Fruit fly (Drosophila melanogaster) whole organism, prepupa: ENCODE data around the gene sala.

Source experiments
- Blimp-1 ChIP-seq: fragments of 200-800 bp; sonication (Bioruptor generic); optimal IDR thresholded peaks from 3 replicates; lab custom pipeline; 2017; ENCODE audit warnings: missing biosample characterization, missing genetic modification characterization, mild to moderate bottlenecking, moderate library complexity, missing genetic modification reagents
- CG10669 ChIP-seq: fragments of 200-800 bp; sonication (Bioruptor generic); optimal IDR thresholded peaks from 3 replicates; lab custom pipeline; 2018; ENCODE audit warnings: missing biosample characterization, mild to moderate bottlenecking, missing genetic modification characterization, moderate library complexity
- CG11294 ChIP-seq: fragments of 200-800 bp; sonication (Bioruptor generic); IDR thresholded peaks from 2 replicates; pipeline ENCODE4 v1.3.6; 2022; ENCODE audit warnings: missing biosample characterization, missing genetic modification characterization
- CG11762 ChIP-seq: fragments of 200-800 bp; sonication (Bioruptor generic); optimal IDR thresholded peaks from 3 replicates; lab custom pipeline; 2016; ENCODE audit warnings: missing biosample characterization, missing genetic modification characterization; ENCODE audit not compliant: insufficient read depth
- CG11902 ChIP-seq: fragments of 200-800 bp; sonication (Bioruptor generic); optimal IDR thresholded peaks from 3 replicates; lab custom pipeline; 2016; ENCODE audit warnings: missing biosample characterization, missing genetic modification characterization
- CG15336 ChIP-seq: fragments of 200-800 bp; sonication (Bioruptor generic); IDR thresholded peaks from 2 replicates; pipeline ENCODE4 v1.3.6; 2022; ENCODE audit warnings: missing biosample characterization, missing genetic modification characterization
- CG1621 ChIP-seq: fragments of 200-800 bp; sonication (Bioruptor generic); optimal IDR thresholded peaks from 3 replicates; lab custom pipeline; 2018; ENCODE audit warnings: missing biosample characterization, mild to moderate bottlenecking, missing genetic modification characterization
- CG16779 ChIP-seq: fragments of 200-800 bp; sonication (Bioruptor generic); optimal IDR thresholded peaks from 3 replicates; lab custom pipeline; 2017; ENCODE audit warnings: missing biosample characterization, mild to moderate bottlenecking, missing genetic modification characterization
- CG3032 ChIP-seq: fragments of 200-800 bp; optimal IDR thresholded peaks from 2 replicates; lab custom pipeline; 2019; ENCODE audit warnings: missing biosample characterization, mild to moderate bottlenecking, missing genetic modification characterization, moderate library complexity
- CG31627 ChIP-seq: fragments of 200-800 bp; sonication (Bioruptor generic); optimal IDR thresholded peaks from 3 replicates; lab custom pipeline; 2016; ENCODE audit warnings: missing biosample characterization, missing genetic modification characterization
- CG32006 ChIP-seq: fragments of 200-800 bp; sonication (Bioruptor generic); optimal IDR thresholded peaks from 3 replicates; lab custom pipeline; 2017; ENCODE audit warnings: missing biosample characterization, mild to moderate bottlenecking, missing genetic modification characterization
- CG34406 ChIP-seq: fragments of 200-800 bp; sonication (Bioruptor generic); optimal IDR thresholded peaks from 3 replicates; lab custom pipeline; 2016; ENCODE audit warnings: missing biosample characterization, missing genetic modification characterization
- CG6163 ChIP-seq: fragments of 200-800 bp; sonication (Bioruptor generic); IDR thresholded peaks from 3 replicates; pipeline ENCODE4 v1.3.6; 2022; ENCODE audit warnings: missing biosample characterization, missing genetic modification characterization
- CG6276 ChIP-seq: fragments of 200-800 bp; sonication (Bioruptor generic); optimal IDR thresholded peaks from 2 replicates; lab custom pipeline; 2017; ENCODE audit warnings: missing biosample characterization, mild to moderate bottlenecking, missing genetic modification characterization
- CG6792 ChIP-seq: fragments of 200-800 bp; sonication (Bioruptor generic); optimal IDR thresholded peaks from 3 replicates; lab custom pipeline; 2016; ENCODE audit warnings: missing biosample characterization, missing genetic modification characterization
- CG6808 ChIP-seq: fragments of 200-800 bp; sonication (Bioruptor generic); optimal IDR thresholded peaks from 3 replicates; lab custom pipeline; 2017; ENCODE audit warnings: missing biosample characterization, missing genetic modification characterization, mild to moderate bottlenecking, moderate library complexity, missing genetic modification reagents
- CG7368 ChIP-seq: fragments of 200-800 bp; sonication (Bioruptor generic); optimal IDR thresholded peaks from 3 replicates; lab custom pipeline; 2016; ENCODE audit warnings: missing biosample characterization, missing genetic modification characterization
- CG8119 ChIP-seq: fragments of 200-800 bp; sonication (Bioruptor generic); IDR thresholded peaks from 3 replicates; pipeline ENCODE4 v1.3.6; 2022; ENCODE audit warnings: missing biosample characterization, missing genetic modification characterization
- CG8319 ChIP-seq: fragments of 200-800 bp; sonication (Bioruptor generic); optimal IDR thresholded peaks from 3 replicates; lab custom pipeline; 2016; ENCODE audit warnings: missing biosample characterization, missing genetic modification characterization
- CG8632 ChIP-seq: fragments of 200-800 bp; sonication (Bioruptor generic); optimal IDR thresholded peaks from 3 replicates; lab custom pipeline; 2016; ENCODE audit warnings: missing biosample characterization, missing genetic modification characterization
- CG9139 ChIP-seq: fragments of 200-800 bp; sonication (Bioruptor generic); optimal IDR thresholded peaks from 3 replicates; lab custom pipeline; 2017; ENCODE audit warnings: missing biosample characterization, mild to moderate bottlenecking, missing genetic modification characterization
- Eip93F ChIP-seq: fragments of 200-800 bp; sonication (Bioruptor generic); optimal IDR thresholded peaks from 2 replicates; lab custom pipeline; 2016; ENCODE audit warnings: missing biosample characterization, mild to moderate bottlenecking, missing genetic modification characterization
- Ets21C ChIP-seq: fragments of 200-800 bp; sonication (Bioruptor generic); optimal IDR thresholded peaks from 3 replicates; lab custom pipeline; 2016; ENCODE audit warnings: missing biosample characterization, missing genetic modification characterization
- Gug ChIP-seq: fragments of 200-800 bp; sonication (Bioruptor generic); IDR thresholded peaks from 2 replicates; pipeline ENCODE4 v1.3.6; 2022; ENCODE audit warnings: missing biosample characterization, missing genetic modification characterization
- Hr38 ChIP-seq: sonication (Bioruptor generic); optimal IDR thresholded peaks from 2 replicates; lab custom pipeline; 2016; ENCODE audit warnings: missing biosample characterization, missing genetic modification characterization
- Hr39 ChIP-seq: fragments of 200-800 bp; sonication (Bioruptor generic); optimal IDR thresholded peaks from 2 replicates; lab custom pipeline; 2016; ENCODE audit warnings: missing biosample characterization, missing genetic modification characterization
- Hr4 ChIP-seq: fragments of 200-800 bp; sonication (Bioruptor generic); optimal IDR thresholded peaks from 3 replicates; lab custom pipeline; 2016; ENCODE audit warnings: missing biosample characterization, missing genetic modification characterization
- Lpt ChIP-seq: fragments of 200-800 bp; sonication (Bioruptor generic); optimal IDR thresholded peaks from 3 replicates; lab custom pipeline; 2016; ENCODE audit warnings: missing biosample characterization, missing genetic modification characterization
- OdsH ChIP-seq: fragments of 200-800 bp; sonication (Bioruptor generic); optimal IDR thresholded peaks from 3 replicates; lab custom pipeline; 2016; ENCODE audit warnings: missing biosample characterization, missing genetic modification characterization
- Sox102F ChIP-seq: fragments of 200-800 bp; sonication (Bioruptor generic); optimal IDR thresholded peaks from 2 replicates; lab custom pipeline; 2016; ENCODE audit warnings: missing biosample characterization, mild to moderate bottlenecking, missing genetic modification characterization
- Sox14 ChIP-seq: fragments of 200-800 bp; sonication (Bioruptor generic); optimal IDR thresholded peaks from 3 replicates; lab custom pipeline; 2016; ENCODE audit warnings: missing biosample characterization, missing genetic modification characterization
- Sox15 ChIP-seq: fragments of 200-800 bp; sonication (Bioruptor generic); optimal IDR thresholded peaks from 3 replicates; lab custom pipeline; 2016; ENCODE audit warnings: missing biosample characterization, missing genetic modification characterization
- achi ChIP-seq: fragments of 200-800 bp; sonication (Bioruptor generic); optimal IDR thresholded peaks from 3 replicates; lab custom pipeline; 2016; ENCODE audit warnings: missing biosample characterization, missing genetic modification characterization
- acj6 ChIP-seq: fragments of 200-800 bp; sonication (Bioruptor generic); optimal IDR thresholded peaks from 3 replicates; lab custom pipeline; 2016; ENCODE audit warnings: missing biosample characterization, missing genetic modification characterization
- dsx ChIP-seq: fragments of 200-800 bp; optimal IDR thresholded peaks from 3 replicates; lab custom pipeline; 2019; ENCODE audit warnings: missing biosample characterization, mild to moderate bottlenecking, missing genetic modification characterization, moderate library complexity; ENCODE audit not compliant: poor library complexity, severe bottlenecking
- eg ChIP-seq: fragments of 200-800 bp; sonication (Bioruptor generic); IDR thresholded peaks from 3 replicates; pipeline ENCODE4 v1.3.6; 2022; ENCODE audit warnings: missing biosample characterization, missing genetic modification characterization
- esn ChIP-seq: fragments of 200-800 bp; sonication (Bioruptor generic); optimal IDR thresholded peaks from 2 replicates; lab custom pipeline; 2016; ENCODE audit warnings: missing biosample characterization, mild to moderate bottlenecking, missing genetic modification characterization, moderate library complexity
- fd59A ChIP-seq: fragments of 200-800 bp; sonication (Bioruptor generic); optimal IDR thresholded peaks from 2 replicates; lab custom pipeline; 2017; ENCODE audit warnings: missing biosample characterization, mild to moderate bottlenecking, missing genetic modification characterization, missing genetic modification reagents
- fkh ChIP-seq: fragments of 200-800 bp; sonication (Bioruptor generic); optimal IDR thresholded peaks from 3 replicates; lab custom pipeline; 2017; ENCODE audit warnings: missing biosample characterization, mild to moderate bottlenecking, missing genetic modification characterization, moderate library complexity
- net ChIP-seq: fragments of 200-800 bp; sonication (Bioruptor generic); optimal IDR thresholded peaks from 3 replicates; lab custom pipeline; 2016; ENCODE audit warnings: missing biosample characterization, missing genetic modification characterization
- pdm3 ChIP-seq: fragments of 200-800 bp; sonication (Bioruptor generic); optimal IDR thresholded peaks from 3 replicates; lab custom pipeline; 2016; ENCODE audit warnings: missing biosample characterization, missing genetic modification characterization
- salr ChIP-seq, 2 experiments: fragments of 200-800 bp; sonication (Bioruptor generic); optimal IDR thresholded peaks; 3 replicates each; lab custom pipeline; 2016 to 2018; ENCODE audit warnings: missing biosample characterization in 2 of 2, missing genetic modification characterization in 2 of 2, mild to moderate bottlenecking in 1 of 2
- ss ChIP-seq, 2 experiments: fragments of 200-800 bp; sonication (Bioruptor generic); optimal IDR thresholded peaks; 2 replicates in 1 of 2; 3 replicates in 1 of 2; lab custom pipeline; 2017 to 2018; ENCODE audit warnings: mild to moderate bottlenecking in 2 of 2, missing biosample characterization in 2 of 2, missing genetic modification characterization in 2 of 2, moderate library complexity in 1 of 2
- svp ChIP-seq: fragments of 200-800 bp; sonication (Bioruptor generic); peaks from one replicate; lab custom pipeline; 2016; ENCODE audit warnings: missing biosample characterization, missing genetic modification characterization
- vri ChIP-seq: fragments of 200-800 bp; sonication (Bioruptor generic); optimal IDR thresholded peaks from 3 replicates; lab custom pipeline; 2016; ENCODE audit warnings: missing biosample characterization, mild to moderate bottlenecking, missing genetic modification characterization

sala gene

DNA sequence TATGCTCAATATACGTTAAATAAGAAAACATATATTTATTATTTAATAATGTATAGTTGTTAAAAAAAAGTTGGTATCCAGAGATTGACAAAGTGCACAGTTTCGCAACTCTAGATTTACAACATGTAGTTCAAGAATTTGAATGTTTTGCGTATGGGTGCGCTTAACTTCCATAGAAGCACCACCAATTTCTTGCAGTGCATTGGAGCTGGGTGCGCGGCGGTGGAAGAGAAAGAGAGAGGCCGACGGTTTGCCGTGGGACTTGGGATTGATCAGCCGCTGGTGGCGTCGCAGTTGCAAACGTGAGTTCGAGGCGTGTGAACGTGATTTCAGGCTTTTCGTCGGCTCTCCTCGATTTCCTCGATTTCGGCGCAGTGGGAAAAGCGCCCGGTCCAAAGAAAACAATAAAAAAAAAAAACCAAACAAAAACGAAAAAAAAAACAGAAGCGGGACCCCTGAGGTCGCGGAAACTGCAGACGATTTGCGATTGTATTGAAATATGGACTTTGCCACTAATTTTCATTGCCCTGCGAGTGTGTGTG lies 17.0 kb downstream of the sala start, which contains the start of gene spz4 (continued):
- TF ChIP-seq Blimp-1 (GFP tag; lab: Kevin White, UChicago) (no peak), CG11902 (GFP tag; lab: Kevin White, UChicago) (no peak), CG7368 (GFP tag; lab: Kevin White, UChicago) (no peak), Sox14 (GFP tag; lab: Kevin White, UChicago) (no peak), CG34406 (peak; percentile 20), esn (GFP tag; lab: Kevin White, UChicago) (peak; percentile 11), CG6808 (GFP tag; lab: Kevin White, UChicago) (no peak)
- TF ChIP-seq, all 60 proteins: peak for 18

DNA sequence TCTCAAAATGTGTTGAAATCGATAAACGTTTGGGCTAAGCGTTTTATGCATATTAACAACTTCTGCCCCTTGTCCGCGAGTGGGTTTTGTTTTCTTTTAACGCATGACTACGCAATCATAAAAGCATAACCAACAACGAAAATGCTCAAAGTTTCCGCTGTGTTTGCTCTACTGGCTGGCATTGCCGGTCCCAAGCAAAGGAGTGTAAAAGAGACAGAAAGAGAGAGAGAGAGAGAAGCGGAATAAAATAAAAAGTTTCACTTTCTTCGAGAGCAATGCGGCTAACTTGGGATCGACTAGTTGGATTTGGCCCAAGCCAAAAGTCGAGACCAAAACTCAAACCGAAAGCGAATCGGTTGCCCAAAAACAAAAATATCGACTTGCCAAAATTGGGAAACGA lies 18.2 kb downstream of the sala start:
- TF ChIP-seq Blimp-1 (GFP tag; lab: Kevin White, UChicago) (peak; percentile 48), CG10669 (GFP tag; lab: Kevin White, UChicago) (no peak), CG31627 (GFP tag; lab: Kevin White, UChicago) (no peak)

DNA sequence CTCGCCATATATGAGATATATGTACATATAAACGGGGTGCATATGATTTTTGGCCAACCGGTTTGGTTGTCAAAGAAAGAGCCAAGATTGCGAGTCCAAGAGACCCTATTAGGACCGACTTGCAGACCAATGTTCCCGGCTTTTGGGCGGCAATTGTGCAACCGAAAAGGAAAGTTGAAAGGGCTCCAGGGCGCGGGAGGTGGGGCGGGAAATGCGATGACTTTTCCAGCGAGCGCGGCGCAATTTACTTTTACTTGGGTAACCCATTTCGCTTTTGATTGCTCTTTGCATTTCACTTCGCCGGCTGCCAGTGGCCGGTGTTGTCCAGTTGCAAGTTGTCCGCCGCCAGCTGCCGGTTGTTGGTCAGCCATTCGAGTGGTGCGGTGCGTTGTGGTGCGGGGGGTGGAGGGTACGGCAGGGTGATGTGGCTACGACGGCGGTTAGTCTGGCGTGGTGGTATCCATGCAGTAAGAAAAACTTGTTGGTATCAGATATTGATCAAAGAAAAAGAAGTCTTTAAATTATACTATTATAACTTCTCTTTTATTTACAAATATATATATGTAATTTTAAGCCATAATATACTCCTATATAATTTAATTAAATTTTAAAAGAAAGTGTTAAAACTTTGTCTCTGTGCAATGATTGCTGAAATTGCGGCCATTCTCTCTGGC lies 20.5 kb downstream of the sala start:
- peak; percentile 85 for TF ChIP-seq CG8119 (GFP tag; lab: Robert Waterston, UW)
- no peak for TF ChIP-seq Sox102F (GFP tag; lab: Kevin White, UChicago)
- TF ChIP-seq salr (GFP tag; optimal IDR thresholded peaks at IDR 0.05; lab: Kevin White, UChicago) = no peak
- TF ChIP-seq Gug (GFP tag; lab: Robert Waterston, UW) = peak; percentile 25; the same call in 1 of the 2 replicates
- no peak for TF ChIP-seq svp (GFP tag; lab: Kevin White, UChicago)
- TF ChIP-seq CG1621 (tag; lab: Kevin White, UChicago) = no peak
- no peak for TF ChIP-seq CG7368 (GFP tag; lab: Kevin White, UChicago)
- TF ChIP-seq fd59A = no peak
- TF ChIP-seq CG15336 (GFP tag; lab: Robert Waterston, UW) = peak; percentile 85
- no peak for TF ChIP-seq CG9139 (GFP tag; lab: Kevin White, UChicago)
- peak; percentile 34 for TF ChIP-seq CG8632 (GFP tag; lab: Kevin White, UChicago)
- no peak for TF ChIP-seq CG6808 (GFP tag; lab: Kevin White, UChicago)
- TF ChIP-seq Eip93F (GFP tag; lab: Kevin White, UChicago) = no peak
- TF ChIP-seq CG6163 = peak; percentile 63; the same call in 2 of the 3 replicates
- TF ChIP-seq CG6792 = peak; percentile 26
- no peak for TF ChIP-seq Ets21C (GFP tag; lab: Kevin White, UChicago)
- no peak for TF ChIP-seq pdm3 (GFP tag; lab: Kevin White, UChicago)
- TF ChIP-seq esn (GFP tag; lab: Kevin White, UChicago) = no peak
- no peak for TF ChIP-seq CG6276 (GFP tag; lab: Kevin White, UChicago)
- TF ChIP-seq Hr38 = no peak
- no peak for TF ChIP-seq Hr4 (GFP tag; lab: Kevin White, UChicago)
- TF ChIP-seq CG10669 (GFP tag; lab: Kevin White, UChicago) = no peak
- TF ChIP-seq Sox15 (GFP tag; lab: Kevin White, UChicago) = no peak
- TF ChIP-seq acj6 = no peak
- TF ChIP-seq CG11762 (GFP tag; lab: Kevin White, UChicago) = no peak
- peak; percentile 80 for TF ChIP-seq eg (GFP tag; lab: Robert Waterston, UW)
- no peak for TF ChIP-seq Lpt (GFP tag; lab: Kevin White, UChicago)
- TF ChIP-seq Sox14 (GFP tag; lab: Kevin White, UChicago) = no peak
- no peak for TF ChIP-seq Hr39 (GFP tag; lab: Kevin White, UChicago)
- no peak for TF ChIP-seq CG11294 (GFP tag; lab: Robert Waterston, UW)
- peak; percentile 53 for TF ChIP-seq net
- TF ChIP-seq fkh (GFP tag; lab: Kevin White, UChicago) = no peak
- no peak for TF ChIP-seq CG8319 (GFP tag; lab: Kevin White, UChicago)
- no peak for TF ChIP-seq achi (GFP tag; lab: Kevin White, UChicago)
- no peak for TF ChIP-seq dsx (GFP tag; lab: Kevin White, UChicago)
- no peak for TF ChIP-seq vri (GFP tag; lab: Kevin White, UChicago)
- peak; percentile 82 for TF ChIP-seq CG32006 (GFP tag; lab: Kevin White, UChicago)
- no peak for TF ChIP-seq CG16779 (tag; lab: Kevin White, UChicago)
- no peak for TF ChIP-seq OdsH (GFP tag; lab: Kevin White, UChicago)
- no peak for TF ChIP-seq ss (GFP tag; optimal IDR thresholded peaks at IDR 0.05; lab: Kevin White, UChicago)
- no peak for TF ChIP-seq CG3032 (tag; lab: Kevin White, UChicago)
